Fruit fly (Drosophila melanogaster) whole organism, embryonic: ENCODE results near the gene scyl.
A peak's percentile ranks its signal among the peaks of the same experiment; 100 is the strongest.

ENCODE experiments used
- BtbVII ChIP-seq: fragments of 200-800 bp; sonication (Bioruptor generic); optimal IDR thresholded peaks from 3 replicates; lab custom pipeline; 2017; ENCODE audit warnings: missing biosample characterization, mild to moderate bottlenecking, missing genetic modification characterization
- CG11247 ChIP-seq: fragments of 200-800 bp; sonication (Bioruptor generic); IDR thresholded peaks from 2 replicates; pipeline ENCODE4 v1.3.6; 2022; ENCODE audit warnings: missing biosample characterization, missing genetic modification characterization
- CG13296 ChIP-seq: fragments of 200-800 bp; sonication (Bioruptor generic); optimal IDR thresholded peaks from 3 replicates; lab custom pipeline; 2018; ENCODE audit warnings: missing biosample characterization, mild to moderate bottlenecking, missing genetic modification characterization
- CG14965 ChIP-seq: fragments of 200-800 bp; sonication (Bioruptor generic); optimal IDR thresholded peaks from 2 replicates; lab custom pipeline; 2016; ENCODE audit warnings: missing biosample characterization, missing genetic modification characterization, borderline replicate concordance
- CG15011 ChIP-seq: fragments of 200-800 bp; sonication (Bioruptor generic); optimal IDR thresholded peaks from 3 replicates; lab custom pipeline; 2018; ENCODE audit warnings: missing biosample characterization, mild to moderate bottlenecking, missing genetic modification characterization
- CG1603 ChIP-seq: fragments of 200-800 bp; sonication (Bioruptor generic); optimal IDR thresholded peaks from 2 replicates; lab custom pipeline; 2019; ENCODE audit warnings: missing biosample characterization, mild to moderate bottlenecking, missing genetic modification characterization, moderate library complexity
- CG1647 ChIP-seq: fragments of 200-800 bp; sonication (Bioruptor generic); optimal IDR thresholded peaks from 3 replicates; lab custom pipeline; 2016; ENCODE audit warnings: missing biosample characterization, missing genetic modification characterization
- CG16779 ChIP-seq: fragments of 200-800 bp; sonication (Bioruptor generic); IDR thresholded peaks from 2 replicates; pipeline ENCODE4 v1.3.6; 2022; ENCODE audit warnings: missing biosample characterization, missing genetic modification characterization
- CG17385 ChIP-seq: fragments of 200-800 bp; sonication (Bioruptor generic); optimal IDR thresholded peaks from 3 replicates; lab custom pipeline; 2018; ENCODE audit warnings: missing biosample characterization, mild to moderate bottlenecking, missing genetic modification characterization
- CG17568 ChIP-seq: fragments of 200-800 bp; sonication (Bioruptor generic); optimal IDR thresholded peaks from 2 replicates; lab custom pipeline; 2018; ENCODE audit warnings: missing biosample characterization, mild to moderate bottlenecking, missing genetic modification characterization, moderate library complexity
- CG17912 ChIP-seq: fragments of 200-800 bp; sonication (Bioruptor generic); optimal IDR thresholded peaks from 2 replicates; lab custom pipeline; 2018; ENCODE audit warnings: missing biosample characterization, mild to moderate bottlenecking, missing genetic modification characterization
- CG2889 ChIP-seq: fragments of 200-800 bp; sonication (Bioruptor generic); IDR thresholded peaks from 3 replicates; pipeline ENCODE4 v1.3.6; 2022; ENCODE audit warnings: missing biosample characterization, missing genetic modification characterization
- CG3281 ChIP-seq: fragments of 200-800 bp; sonication (Bioruptor generic); optimal IDR thresholded peaks from 3 replicates; lab custom pipeline; 2017; ENCODE audit warnings: missing biosample characterization, mild to moderate bottlenecking, missing genetic modification characterization
- CG33213 ChIP-seq: fragments of 200-800 bp; sonication (Bioruptor generic); optimal IDR thresholded peaks from 3 replicates; lab custom pipeline; 2016; ENCODE audit warnings: missing biosample characterization, missing genetic modification characterization
- CG4404 ChIP-seq: fragments of 200-800 bp; sonication (Bioruptor generic); IDR thresholded peaks from 2 replicates; pipeline ENCODE4 v1.3.6; 2022; ENCODE audit warnings: missing biosample characterization, missing genetic modification characterization
- CG6683 ChIP-seq: fragments of 200-800 bp; sonication (Bioruptor generic); optimal IDR thresholded peaks from 2 replicates; lab custom pipeline; 2017; ENCODE audit warnings: missing biosample characterization, mild to moderate bottlenecking, missing genetic modification characterization, missing genetic modification reagents
- CG6765 ChIP-seq: fragments of 200-800 bp; sonication (Bioruptor generic); optimal IDR thresholded peaks from 3 replicates; lab custom pipeline; 2017; ENCODE audit warnings: missing biosample characterization, mild to moderate bottlenecking, missing genetic modification characterization
- CG8089 ChIP-seq: fragments of 200-800 bp; sonication (Bioruptor generic); optimal IDR thresholded peaks from 3 replicates; lab custom pipeline; 2016; ENCODE audit warnings: missing biosample characterization, missing genetic modification characterization
- D19A ChIP-seq: fragments of 200-800 bp; optimal IDR thresholded peaks from 3 replicates; lab custom pipeline; 2019; ENCODE audit warnings: missing biosample characterization, mild to moderate bottlenecking, missing genetic modification characterization, moderate library complexity
- Dll ChIP-seq: fragments of 200-800 bp; sonication (Bioruptor generic); IDR thresholded peaks from 4 replicates; pipeline ENCODE4 v1.3.6; 2022; ENCODE audit warnings: missing biosample characterization, missing genetic modification characterization; ENCODE audit not compliant: partially characterized antibody
- ERR ChIP-seq: fragments of 200-800 bp; sonication (Bioruptor generic); optimal IDR thresholded peaks from 2 replicates; lab custom pipeline; 2016; ENCODE audit warnings: missing biosample characterization, missing genetic modification characterization
- Elba2 ChIP-seq: fragments of 200-800 bp; sonication (Bioruptor generic); optimal IDR thresholded peaks from 3 replicates; lab custom pipeline; 2016; ENCODE audit warnings: missing biosample characterization, missing genetic modification characterization
- Fer3 ChIP-seq: fragments of 200-800 bp; sonication (Bioruptor generic); optimal IDR thresholded peaks from 2 replicates; lab custom pipeline; 2018; ENCODE audit warnings: missing biosample characterization, mild to moderate bottlenecking, missing genetic modification characterization, moderate library complexity
- HmgD ChIP-seq: fragments of 200-800 bp; sonication (Bioruptor generic); optimal IDR thresholded peaks from 3 replicates; lab custom pipeline; 2016; ENCODE audit warnings: missing biosample characterization, missing genetic modification characterization
- Lim3 ChIP-seq: fragments of 200-800 bp; sonication (Bioruptor generic); IDR thresholded peaks from 2 replicates; pipeline ENCODE4 v1.3.6; 2022; ENCODE audit warnings: missing biosample characterization, missing genetic modification characterization
- Myb ChIP-seq: fragments of 200-800 bp; sonication (Bioruptor generic); optimal IDR thresholded peaks from 2 replicates; lab custom pipeline; 2016; ENCODE audit warnings: missing biosample characterization, missing genetic modification characterization
- NC2β ChIP-seq: fragments of 200-800 bp; sonication (Bioruptor generic); optimal IDR thresholded peaks from 2 replicates; lab custom pipeline; 2016; ENCODE audit warnings: missing biosample characterization, missing genetic modification characterization
- NK7.1 ChIP-seq: fragments of 200-800 bp; sonication (Bioruptor generic); optimal IDR thresholded peaks from 3 replicates; lab custom pipeline; 2016; ENCODE audit warnings: missing biosample characterization, missing genetic modification characterization
- Scr ChIP-seq: fragments of 200-800 bp; sonication (Bioruptor generic); IDR thresholded peaks from 2 replicates; pipeline ENCODE4 v1.3.6; 2022; ENCODE audit warnings: missing biosample characterization, missing genetic modification characterization; ENCODE audit not compliant: partially characterized antibody
- al ChIP-seq: fragments of 200-800 bp; sonication (Bioruptor generic); IDR thresholded peaks from 2 replicates; pipeline ENCODE4 v1.3.6; 2022; ENCODE audit warnings: missing biosample characterization, missing genetic modification characterization
- ara ChIP-seq: fragments of 200-800 bp; sonication (Bioruptor generic); IDR thresholded peaks from 2 replicates; pipeline ENCODE4 v1.3.6; 2022; ENCODE audit warnings: missing biosample characterization, missing genetic modification characterization
- ato ChIP-seq: fragments of 200-800 bp; sonication (Bioruptor generic); IDR thresholded peaks from 2 replicates; pipeline ENCODE4 v1.3.6; 2022; ENCODE audit warnings: missing biosample characterization, missing genetic modification characterization; ENCODE audit not compliant: partially characterized antibody
- chn ChIP-seq: fragments of 200-800 bp; sonication (Bioruptor generic); optimal IDR thresholded peaks from 2 replicates; lab custom pipeline; 2016; ENCODE audit warnings: missing biosample characterization, missing genetic modification characterization
- dati ChIP-seq: fragments of 200-800 bp; sonication (Bioruptor generic); IDR thresholded peaks from 2 replicates; pipeline ENCODE4 v1.3.6; 2022; ENCODE audit warnings: missing biosample characterization, missing genetic modification characterization
- disco-r ChIP-seq: fragments of 200-800 bp; sonication (Bioruptor generic); optimal IDR thresholded peaks from 2 replicates; lab custom pipeline; 2016; ENCODE audit warnings: missing biosample characterization, missing genetic modification characterization
- ems ChIP-seq: fragments of 200-800 bp; sonication (Bioruptor generic); optimal IDR thresholded peaks from 3 replicates; lab custom pipeline; 2016; ENCODE audit warnings: missing biosample characterization, missing genetic modification characterization
- exex ChIP-seq: fragments of 200-800 bp; sonication (Bioruptor generic); optimal IDR thresholded peaks from 4 replicates; lab custom pipeline; 2018; ENCODE audit warnings: missing biosample characterization, mild to moderate bottlenecking, missing genetic modification characterization, moderate library complexity
- ftz-f1 ChIP-seq: fragments of 200-800 bp; sonication (Bioruptor generic); optimal IDR thresholded peaks from 2 replicates; lab custom pipeline; 2016; ENCODE audit warnings: missing biosample characterization, missing genetic modification characterization
- gfzf ChIP-seq: fragments of 200-800 bp; sonication (Bioruptor generic); optimal IDR thresholded peaks from 2 replicates; lab custom pipeline; 2016; ENCODE audit warnings: missing biosample characterization, mild to moderate bottlenecking, missing genetic modification characterization, moderate library complexity
- gsb ChIP-seq: fragments of 200-800 bp; sonication (Bioruptor generic); IDR thresholded peaks from 2 replicates; pipeline ENCODE4 v1.3.6; 2022; ENCODE audit warnings: missing biosample characterization, missing genetic modification characterization
- kni ChIP-seq: fragments of 200-800 bp; sonication (Bioruptor generic); optimal IDR thresholded peaks from 3 replicates; lab custom pipeline; 2017; ENCODE audit warnings: mild to moderate bottlenecking, missing biosample characterization, missing genetic modification reagents, missing genetic modification characterization
- lmd ChIP-seq: fragments of 200-800 bp; sonication (Bioruptor generic); IDR thresholded peaks from 2 replicates; pipeline ENCODE4 v1.3.6; 2022; ENCODE audit warnings: missing biosample characterization, missing genetic modification characterization
- nau ChIP-seq: fragments of 200-800 bp; sonication (Bioruptor generic); optimal IDR thresholded peaks from 3 replicates; lab custom pipeline; 2017; ENCODE audit warnings: missing biosample characterization, mild to moderate bottlenecking, missing genetic modification characterization, missing genetic modification reagents
- onecut ChIP-seq: fragments of 200-800 bp; sonication (Bioruptor generic); IDR thresholded peaks from 2 replicates; pipeline ENCODE4 v1.3.6; 2022; ENCODE audit warnings: missing biosample characterization, missing genetic modification characterization
- pita ChIP-seq: fragments of 200-800 bp; sonication (Bioruptor generic); optimal IDR thresholded peaks from 2 replicates; lab custom pipeline; 2017; ENCODE audit warnings: missing biosample characterization, mild to moderate bottlenecking, missing genetic modification characterization
- psq ChIP-seq: fragments of 200-800 bp; sonication (Bioruptor generic); optimal IDR thresholded peaks from 2 replicates; lab custom pipeline; 2017; ENCODE audit warnings: missing biosample characterization, missing genetic modification characterization
- sqz ChIP-seq: fragments of 200-800 bp; sonication (Bioruptor generic); optimal IDR thresholded peaks from 3 replicates; lab custom pipeline; 2018; ENCODE audit warnings: missing biosample characterization, mild to moderate bottlenecking, missing genetic modification characterization
- trem ChIP-seq: fragments of 200-800 bp; optimal IDR thresholded peaks from 3 replicates; lab custom pipeline; 2019; ENCODE audit warnings: missing biosample characterization, mild to moderate bottlenecking, missing genetic modification characterization, moderate library complexity
- unpg ChIP-seq: fragments of 200-800 bp; sonication (Bioruptor generic); optimal IDR thresholded peaks from 3 replicates; lab custom pipeline; 2018; ENCODE audit warnings: missing biosample characterization, mild to moderate bottlenecking, missing genetic modification characterization, moderate library complexity

scyl gene

DNA sequence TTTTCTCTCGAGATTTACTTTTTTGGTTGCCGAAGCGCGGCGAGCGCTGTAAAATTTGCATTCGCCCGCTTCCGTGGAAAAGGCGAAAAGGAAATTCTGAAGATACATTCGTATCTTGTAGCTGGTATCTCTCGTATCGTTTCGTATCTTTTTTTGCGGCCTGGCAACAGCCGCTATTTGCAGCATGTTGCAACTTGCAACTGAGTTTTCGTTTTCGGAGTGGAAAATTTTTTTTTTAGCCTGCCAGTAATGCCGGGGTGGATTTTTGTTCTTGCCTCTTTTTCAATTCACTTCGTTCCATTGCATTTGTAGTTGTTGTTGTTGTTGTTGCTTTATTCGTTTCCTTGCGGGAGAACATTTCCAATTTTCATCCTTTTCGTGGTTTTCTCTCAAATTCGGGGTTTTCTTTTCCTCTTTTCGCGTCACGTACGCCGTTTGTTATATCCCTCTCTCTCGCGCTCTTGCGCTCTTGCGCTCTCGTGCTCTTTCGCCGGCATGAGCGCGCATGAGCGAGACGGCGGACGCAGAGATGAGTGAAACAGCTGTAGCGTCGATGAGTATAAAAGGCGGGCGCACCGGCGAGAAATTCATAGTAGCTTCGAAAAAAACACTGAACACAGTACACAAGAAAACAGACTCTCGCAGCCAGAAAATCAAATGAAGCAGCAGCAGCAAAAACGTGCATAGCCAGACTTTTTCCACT lies at the start of gene scyl (continued):
- TF ChIP-seq ara (peak; percentile 60; the same call in 1 of the 2 replicates), ato (GFP tag; lab: Robert Waterston, UW) (peak; percentile 72), CG3281 (GFP tag; lab: Kevin White, UChicago) (peak; percentile 62), HmgD (GFP tag; lab: Kevin White, UChicago) (peak; percentile 51), CG17912 (GFP tag; lab: Kevin White, UChicago) (peak; percentile 77), unpg (GFP tag; lab: Kevin White, UChicago) (peak; percentile 56), al (peak; percentile 35; the same call in 1 of the 2 replicates), CG17568 (GFP tag; lab: Kevin White, UChicago) (peak; percentile 85), D19A (tag; lab: Kevin White, UChicago) (no peak), CG2889 (no peak), kni (peak; percentile 64), CG33213 (GFP tag; lab: Kevin White, UChicago) (peak; percentile 39), sqz (peak; percentile 90), CG14965 (GFP tag; lab: Kevin White, UChicago) (no peak), CG1647 (GFP tag; lab: Kevin White, UChicago) (peak; percentile 33), CG11247 (GFP tag; lab: Robert Waterston, UW) (peak; percentile 61), gsb (GFP tag; lab: Robert Waterston, UW) (peak; percentile 57), CG17385 (GFP tag; lab: Kevin White, UChicago) (peak; percentile 79), CG1603 (peak; percentile 52), Dll (GFP tag; lab: Robert Waterston, UW) (peak; percentile 54; the same call in 3 of the 4 replicates), NK7.1 (GFP tag; lab: Kevin White, UChicago) (peak; percentile 50), dati (GFP tag; lab: Robert Waterston, UW) (peak; percentile 14; the same call in 1 of the 2 replicates), Fer3 (tag; lab: Kevin White, UChicago) (peak; percentile 48), chn (peak; percentile 33), onecut (peak; percentile 55), psq (GFP tag; lab: Kevin White, UChicago) (peak; percentile 62), BtbVII (GFP tag; lab: Kevin White, UChicago) (peak; percentile 79), CG13296 (GFP tag; lab: Kevin White, UChicago) (peak; percentile 59), Scr (GFP tag; lab: Robert Waterston, UW) (peak; percentile 55; the same call in 1 of the 2 replicates), CG4404 (GFP tag; lab: Robert Waterston, UW) (no peak), Elba2 (GFP tag; lab: Kevin White, UChicago) (no peak), lmd (GFP tag; lab: Robert Waterston, UW) (peak; percentile 11; the same call in 1 of the 2 replicates), exex (tag; lab: Kevin White, UChicago) (peak; percentile 22), ems (GFP tag; lab: Kevin White, UChicago) (peak; percentile 56), ftz-f1 (GFP tag; lab: Kevin White, UChicago) (peak; percentile 65), CG16779 (GFP tag; lab: Robert Waterston, UW) (peak; percentile 75), trem (tag; lab: Kevin White, UChicago) (peak; percentile 52), Lim3 (no peak), CG8089 (GFP tag; lab: Kevin White, UChicago) (peak; percentile 55), CG6765 (peak; percentile 54), CG6683 (GFP tag; lab: Kevin White, UChicago) (no peak), Myb (GFP tag; lab: Kevin White, UChicago) (peak; percentile 17), nau (peak; percentile 78), pita (GFP tag; lab: Kevin White, UChicago) (no peak), ERR (GFP tag; lab: Kevin White, UChicago) (peak; percentile 49), gfzf (GFP tag; lab: Kevin White, UChicago) (no peak), NC2β (GFP tag; lab: Kevin White, UChicago) (peak; percentile 89), CG15011 (no peak), disco-r (GFP tag; lab: Kevin White, UChicago) (peak; percentile 14)
